Worm (Caenorhabditis elegans) whole organism, mixed stage, embryonic: ENCODE data around the gene F45E1.2.

ENCODE experiments used
- M03D4.4 ChIP-seq: sonication (generic microtip); optimal IDR thresholded peaks from 2 replicates; lab custom pipeline; 2017; ENCODE audit warnings: mild to moderate bottlenecking, missing genetic modification characterization, missing compliant biosample characterization
- bed-3 ChIP-seq: fragments of 200-800 bp; sonication (Bioruptor generic); optimal IDR thresholded peaks from 3 replicates; lab custom pipeline; 2018; ENCODE audit warnings: mild to moderate bottlenecking, missing genetic modification characterization, moderate library complexity, missing compliant biosample characterization
- blmp-1 ChIP-seq: fragments of 150-350 bp; optimal IDR thresholded peaks from 2 replicates; lab custom pipeline; 2014; ENCODE audit warnings: missing biosample characterization, missing genetic modification characterization
- ceh-39 ChIP-seq: fragments of 150-350 bp; optimal IDR thresholded peaks from 2 replicates; lab custom pipeline; 2014; ENCODE audit warnings: missing biosample characterization, missing genetic modification characterization
- ceh-43 ChIP-seq: fragments of 200-800 bp; sonication (Bioruptor generic); optimal IDR thresholded peaks from 2 replicates; lab custom pipeline; 2018; ENCODE audit warnings: mild to moderate bottlenecking, missing genetic modification characterization, moderate library complexity, missing compliant biosample characterization
- ceh-83 ChIP-seq: fragments of 200-800 bp; sonication (Bioruptor generic); optimal IDR thresholded peaks from 2 replicates; lab custom pipeline; 2018; ENCODE audit warnings: mild to moderate bottlenecking, missing genetic modification characterization, missing compliant biosample characterization
- ces-1 ChIP-seq: fragments of 150-350 bp; optimal IDR thresholded peaks from 2 replicates; lab custom pipeline; 2014; ENCODE audit warnings: missing biosample characterization, missing genetic modification reagents, missing genetic modification characterization
- cnd-1 ChIP-seq: fragments of 200-800 bp; sonication (Bioruptor generic); optimal IDR thresholded peaks from 2 replicates; lab custom pipeline; 2018; ENCODE audit warnings: mild to moderate bottlenecking, missing genetic modification characterization, missing compliant biosample characterization
- drap-1 ChIP-seq: fragments of 200-800 bp; sonication (Bioruptor generic); optimal IDR thresholded peaks from 3 replicates; lab custom pipeline; 2018; ENCODE audit warnings: mild to moderate bottlenecking, missing genetic modification characterization, missing compliant biosample characterization
- elt-1 ChIP-seq: sonication (generic microtip); optimal IDR thresholded peaks from 2 replicates; lab custom pipeline; 2017; ENCODE audit warnings: missing genetic modification characterization, mild to moderate bottlenecking, missing compliant biosample characterization, antibody characterized with exemption, moderate library complexity, borderline replicate concordance; ENCODE audit not compliant: insufficient read depth
- elt-3 ChIP-seq: fragments of 150-350 bp; optimal IDR thresholded peaks from 2 replicates; lab custom pipeline; 2014; ENCODE audit warnings: missing biosample characterization, missing genetic modification characterization
- flh-1 ChIP-seq: fragments of 200-800 bp; sonication (Bioruptor generic); optimal IDR thresholded peaks from 2 replicates; lab custom pipeline; 2018; ENCODE audit warnings: mild to moderate bottlenecking, missing genetic modification characterization, moderate library complexity, missing compliant biosample characterization
- ham-2 ChIP-seq: fragments of 200-800 bp; sonication (Bioruptor generic); optimal IDR thresholded peaks from 2 replicates; lab custom pipeline; 2018; ENCODE audit warnings: mild to moderate bottlenecking, missing genetic modification characterization, missing compliant biosample characterization
- hlh-1 ChIP-seq: fragments of 150-350 bp; optimal IDR thresholded peaks from 2 replicates; lab custom pipeline; 2014; ENCODE audit warnings: missing biosample characterization, missing genetic modification reagents, missing genetic modification characterization
- lin-13 ChIP-seq: fragments of 150-350 bp; optimal IDR thresholded peaks from 2 replicates; lab custom pipeline; 2014; ENCODE audit warnings: missing biosample characterization, missing genetic modification characterization
- lin-32 ChIP-seq: fragments of 200-800 bp; sonication (Bioruptor generic); optimal IDR thresholded peaks from 2 replicates; lab custom pipeline; 2018; ENCODE audit warnings: mild to moderate bottlenecking, missing genetic modification characterization, missing compliant biosample characterization
- lsy-2 ChIP-seq: fragments of 150-350 bp; optimal IDR thresholded peaks from 2 replicates; lab custom pipeline; 2014; ENCODE audit warnings: missing biosample characterization, missing genetic modification characterization
- mab-5 ChIP-seq: fragments of 150-350 bp; optimal IDR thresholded peaks from 2 replicates; lab custom pipeline; 2014; ENCODE audit warnings: missing biosample characterization, missing genetic modification characterization
- mep-1 ChIP-seq: fragments of 150-350 bp; optimal IDR thresholded peaks from 2 replicates; lab custom pipeline; 2017; ENCODE audit warnings: missing biosample characterization, missing genetic modification reagents, missing genetic modification characterization, inconsistent platforms
- mls-2 ChIP-seq: sonication (generic microtip); optimal IDR thresholded peaks from 2 replicates; lab custom pipeline; 2016; ENCODE audit warnings: mild to moderate bottlenecking, missing genetic modification characterization, moderate library complexity, missing compliant biosample characterization
- nhr-12 ChIP-seq: fragments of 150-350 bp; optimal IDR thresholded peaks from 2 replicates; lab custom pipeline; 2014; ENCODE audit warnings: missing biosample characterization, missing genetic modification characterization
- nhr-2 ChIP-seq: fragments of 150-350 bp; optimal IDR thresholded peaks from 2 replicates; lab custom pipeline; 2014; ENCODE audit warnings: missing biosample characterization, missing genetic modification characterization
- nhr-237 ChIP-seq: fragments of 150-350 bp; optimal IDR thresholded peaks from 2 replicates; lab custom pipeline; 2014; ENCODE audit warnings: missing biosample characterization, missing genetic modification characterization
- nhr-28 ChIP-seq: fragments of 150-350 bp; optimal IDR thresholded peaks from 2 replicates; lab custom pipeline; 2014; ENCODE audit warnings: missing biosample characterization, missing genetic modification characterization
- nhr-76 ChIP-seq: sonication (generic microtip); optimal IDR thresholded peaks from 2 replicates; lab custom pipeline; 2017; ENCODE audit warnings: missing biosample characterization, missing genetic modification characterization
- pha-4 ChIP-seq: fragments of 150-350 bp; optimal IDR thresholded peaks from 2 replicates; lab custom pipeline; 2018; ENCODE audit warnings: missing biosample characterization, missing genetic modification reagents, missing genetic modification characterization
- sem-2 ChIP-seq: fragments of 200-800 bp; sonication (Bioruptor generic); optimal IDR thresholded peaks from 2 replicates; lab custom pipeline; 2018; ENCODE audit warnings: mild to moderate bottlenecking, missing genetic modification characterization, missing compliant biosample characterization
- snpc-4 ChIP-seq: fragments of 150-350 bp; optimal IDR thresholded peaks from 2 replicates; lab custom pipeline; 2014; ENCODE audit warnings: missing biosample characterization, missing genetic modification characterization
- sptf-1 ChIP-seq: sonication (generic microtip); optimal IDR thresholded peaks from 2 replicates; lab custom pipeline; 2017; ENCODE audit warnings: mild to moderate bottlenecking, missing genetic modification characterization, moderate library complexity, missing compliant biosample characterization
- tbx-8 ChIP-seq: fragments of 200-800 bp; sonication (Bioruptor generic); optimal IDR thresholded peaks from 2 replicates; lab custom pipeline; 2018; ENCODE audit warnings: mild to moderate bottlenecking, missing genetic modification characterization, moderate library complexity, missing compliant biosample characterization
- unc-120 ChIP-seq: sonication (generic microtip); optimal IDR thresholded peaks from 2 replicates; lab custom pipeline; 2017; ENCODE audit warnings: missing genetic modification characterization, missing compliant biosample characterization; ENCODE audit not compliant: poor library complexity, severe bottlenecking
- unc-62 ChIP-seq: fragments of 150-350 bp; optimal IDR thresholded peaks from 2 replicates; lab custom pipeline; 2014; ENCODE audit warnings: missing biosample characterization, missing genetic modification reagents, missing genetic modification characterization
- zip-8 ChIP-seq: fragments of 150-350 bp; optimal IDR thresholded peaks from 2 replicates; lab custom pipeline; 2014; ENCODE audit warnings: missing biosample characterization, missing genetic modification characterization
- ztf-11 ChIP-seq: fragments of 150-350 bp; optimal IDR thresholded peaks from 2 replicates; lab custom pipeline; 2014; ENCODE audit warnings: missing biosample characterization, missing genetic modification characterization

The F45E1.2 gene

DNA sequence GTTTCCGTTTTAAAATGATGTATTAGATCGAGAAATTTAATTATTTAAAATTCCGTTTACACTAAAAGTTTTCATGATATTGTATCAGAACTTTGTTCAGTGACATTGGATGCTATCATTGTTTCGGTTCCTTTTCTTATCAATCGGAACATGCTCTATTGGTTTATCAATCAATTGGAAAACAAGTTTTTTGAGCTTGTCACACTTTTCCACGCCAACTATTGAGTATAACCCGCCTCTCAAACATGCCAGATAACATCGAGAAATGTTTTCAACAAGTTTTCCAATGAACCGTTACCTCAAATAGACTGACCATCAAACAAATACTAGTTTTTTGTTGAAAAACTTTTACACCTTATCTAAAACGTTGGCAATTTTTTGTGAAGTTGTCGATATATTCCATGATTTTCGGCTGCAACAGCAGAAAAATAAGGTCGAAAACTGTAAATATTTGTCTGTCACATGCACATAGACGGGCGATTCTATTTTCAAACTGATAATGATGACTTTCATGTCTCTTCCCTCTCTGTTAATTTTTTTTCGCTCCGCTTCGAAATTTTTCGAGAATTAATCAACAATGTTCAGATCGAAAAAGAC, 11.0 kb downstream of the F45E1.2 start, which contains the start of gene unk-1:
TSS of gene unk-1 (plus strand) at position 577 of the 597 bp plus-strand sequence.
- TF ChIP-seq drap-1 (GFP tag; lab: Kevin White, UChicago) = no peak
- no peak for TF ChIP-seq nhr-237 (tag; lab: Kevin White, UChicago)

DNA sequence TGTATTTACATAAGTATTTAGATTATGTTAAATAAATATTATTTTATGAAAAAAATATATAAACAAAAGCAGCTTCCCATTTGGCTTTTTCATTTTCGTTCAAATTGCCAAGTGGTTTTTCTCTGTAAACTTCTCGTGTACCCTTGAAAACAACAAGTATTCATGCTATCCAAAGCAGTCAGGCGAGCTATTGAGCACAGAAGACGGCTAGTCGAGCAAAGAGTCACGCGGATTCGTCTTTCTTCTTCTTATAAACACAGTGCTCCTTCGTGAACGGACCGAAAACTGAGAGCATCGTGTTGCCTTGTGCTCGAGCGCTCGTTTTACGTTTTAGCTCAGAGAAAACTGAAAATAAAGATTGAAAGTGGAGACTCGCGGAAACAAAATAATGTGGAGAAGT, 12.4 kb downstream of the F45E1.2 start:
- TF ChIP-seq lin-13 (tag; lab: Kevin White, UChicago) (no peak), lsy-2 (tag; lab: Kevin White, UChicago) (no peak), blmp-1 (tag; lab: Kevin White, UChicago) (no peak), zip-8 (tag; lab: Kevin White, UChicago) (no peak), snpc-4 (no peak)

DNA sequence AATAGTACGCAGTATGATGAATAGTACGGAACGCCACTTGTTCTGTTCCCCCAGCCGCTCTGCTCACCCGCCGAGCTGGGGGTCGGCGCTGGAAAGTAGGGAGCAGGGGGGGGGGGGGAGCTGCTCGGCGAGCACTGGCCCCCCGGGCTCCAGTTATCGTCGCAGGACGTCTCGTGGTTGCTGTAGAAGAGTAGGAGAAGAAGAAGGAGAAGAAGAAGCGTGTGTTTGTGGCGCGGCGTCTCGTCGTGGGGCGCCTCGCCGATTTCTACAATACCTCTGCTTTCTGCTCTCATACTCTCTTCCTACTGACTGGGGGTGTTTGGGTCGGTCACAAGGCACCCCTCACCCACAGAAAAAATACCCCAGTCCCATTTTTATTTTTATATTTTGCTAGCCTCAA, 13.8 kb downstream of the F45E1.2 start:
- TF ChIP-seq sptf-1 (peak; percentile 40), mls-2 (tag; lab: Kevin White, UChicago) (peak; percentile 10), nhr-28 (tag; lab: Kevin White, UChicago) (no peak), nhr-237 (tag; lab: Kevin White, UChicago) (no peak), nhr-76 (tag; lab: Kevin White, UChicago) (no peak), nhr-12 (no peak)

DNA sequence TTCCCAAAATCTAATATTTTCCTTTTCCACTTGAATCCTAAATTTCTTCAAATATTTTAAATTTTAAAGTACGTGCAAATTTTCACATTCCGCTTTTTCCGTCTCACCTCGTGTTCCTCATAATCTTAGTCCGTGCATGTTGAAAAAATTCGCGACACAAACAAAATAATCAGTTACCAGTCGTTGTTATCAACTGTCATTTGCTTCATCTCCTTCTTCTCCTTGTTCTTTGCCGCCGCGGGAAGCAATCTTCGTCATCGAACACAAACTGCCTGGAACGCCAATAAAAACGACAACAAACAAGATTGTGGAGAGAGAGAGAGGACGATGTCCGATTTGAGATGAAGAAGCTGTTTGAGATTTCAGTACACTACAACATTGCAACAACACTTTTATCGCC, 14.2 kb downstream of the F45E1.2 start, which contains the start of gene C34D10.5:
TSS of gene C34D10.5 (plus strand) at position 269 of the 400 bp plus-strand sequence.
- TF ChIP-seq sptf-1 (no peak), unc-62 (GFP tag; lab: Kevin White, UChicago) (no peak), cnd-1 (no peak), flh-1 (GFP tag; lab: Kevin White, UChicago) (no peak), mab-5 (tag; lab: Kevin White, UChicago) (no peak), bed-3 (GFP tag; lab: Kevin White, UChicago) (no peak), nhr-237 (tag; lab: Kevin White, UChicago) (no peak), drap-1 (GFP tag; lab: Kevin White, UChicago) (no peak), nhr-76 (tag; lab: Kevin White, UChicago) (no peak), blmp-1 (tag; lab: Kevin White, UChicago) (no peak), lin-13 (tag; lab: Kevin White, UChicago) (no peak), hlh-1 (tag; lab: Kevin White, UChicago) (no peak), nhr-28 (tag; lab: Kevin White, UChicago) (no peak)
- TF ChIP-seq, all 35 proteins: peak for 0

DNA sequence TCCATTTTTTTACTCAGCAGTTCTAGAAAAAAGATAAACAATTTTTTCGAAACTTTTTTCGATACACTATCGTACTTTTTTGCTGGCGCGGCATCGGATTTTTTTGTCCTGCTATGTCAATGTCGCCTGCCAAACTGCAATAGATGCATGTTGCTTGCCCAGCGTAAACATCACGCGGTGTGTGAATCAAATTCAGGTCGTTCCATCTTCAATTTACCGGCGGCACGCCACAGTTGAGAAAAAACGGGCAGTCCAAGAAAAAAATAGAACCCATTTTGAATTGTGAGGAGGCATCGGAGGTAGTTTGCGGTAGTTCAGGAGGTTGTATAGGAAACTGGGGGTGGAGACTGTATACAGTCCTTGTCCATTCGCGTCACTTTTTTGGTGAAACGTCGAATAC, 14.9 kb downstream of the F45E1.2 start:
- no peak for TF ChIP-seq nhr-2 (tag; lab: Kevin White, UChicago)
- TF ChIP-seq unc-120 (tag; lab: Kevin White, UChicago) = no peak
- no peak for TF ChIP-seq unc-62 (GFP tag; lab: Kevin White, UChicago)
- TF ChIP-seq sptf-1 = no peak
- no peak for TF ChIP-seq zip-8 (tag; lab: Kevin White, UChicago)
- no peak for TF ChIP-seq ces-1 (GFP tag; lab: Kevin White, UChicago)
- TF ChIP-seq M03D4.4 = no peak
- no peak for TF ChIP-seq flh-1 (GFP tag; lab: Kevin White, UChicago)
- no peak for TF ChIP-seq lin-13 (tag; lab: Kevin White, UChicago)

DNA sequence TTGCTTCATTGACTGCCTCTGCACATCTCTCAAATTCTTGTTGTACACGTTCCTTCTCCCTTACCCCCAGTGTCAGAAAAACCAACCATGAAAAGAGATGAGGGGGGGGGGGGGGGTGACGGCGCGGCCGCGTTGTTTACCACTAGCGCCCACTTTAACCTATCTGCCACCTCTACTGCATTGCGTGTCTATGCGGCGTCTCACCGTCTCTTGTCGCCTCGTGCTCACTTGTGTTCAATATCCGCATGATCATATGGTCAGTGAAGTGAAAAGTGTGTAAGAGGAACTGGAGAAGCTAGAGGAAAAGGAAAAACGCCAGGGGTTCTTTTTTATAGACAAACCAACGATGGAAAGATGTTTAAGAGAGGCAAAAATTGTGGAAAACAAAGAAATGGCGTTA, 16.1 kb downstream of the F45E1.2 start:
- TF ChIP-seq lin-13 (tag; lab: Kevin White, UChicago) (no peak), mls-2 (tag; lab: Kevin White, UChicago) (peak; percentile 68), mep-1 (peak; percentile 39), ceh-43 (no peak), snpc-4 (no peak), blmp-1 (tag; lab: Kevin White, UChicago) (no peak), ham-2 (GFP tag; lab: Kevin White, UChicago) (peak; percentile 51), nhr-76 (tag; lab: Kevin White, UChicago) (no peak), lin-32 (GFP tag; lab: Kevin White, UChicago) (no peak), tbx-8 (GFP tag; lab: Kevin White, UChicago) (no peak), elt-1 (no peak), flh-1 (GFP tag; lab: Kevin White, UChicago) (no peak), pha-4 (tag; lab: Kevin White, UChicago) (peak; percentile 81), unc-62 (GFP tag; lab: Kevin White, UChicago) (peak; percentile 6), mab-5 (tag; lab: Kevin White, UChicago) (no peak), sem-2 (GFP tag; lab: Kevin White, UChicago) (no peak), bed-3 (GFP tag; lab: Kevin White, UChicago) (no peak), elt-3 (tag; lab: Kevin White, UChicago) (no peak), cnd-1 (no peak), lsy-2 (tag; lab: Kevin White, UChicago) (no peak), unc-120 (tag; lab: Kevin White, UChicago) (peak; percentile 11), drap-1 (GFP tag; lab: Kevin White, UChicago) (peak; percentile 26), zip-8 (tag; lab: Kevin White, UChicago) (no peak), ceh-83 (GFP tag; lab: Kevin White, UChicago) (no peak), sptf-1 (peak; percentile 69), nhr-237 (tag; lab: Kevin White, UChicago) (no peak), ces-1 (GFP tag; lab: Kevin White, UChicago) (no peak), ztf-11 (no peak), nhr-28 (tag; lab: Kevin White, UChicago) (no peak), nhr-12 (no peak), nhr-2 (tag; lab: Kevin White, UChicago) (no peak), M03D4.4 (peak; percentile 18), ceh-39 (tag; lab: Kevin White, UChicago) (no peak), hlh-1 (tag; lab: Kevin White, UChicago) (no peak)
